Fruit fly (Drosophila melanogaster) Kc167 (cell line): Measurements from ENCODE around the gene CG11342.

ENCODE experiments used
- Myc ChIP-seq: fragments of >200 bp; optimal IDR thresholded peaks from 2 replicates; lab custom pipeline; 2017; ENCODE audit warnings: missing external identifiers
- Sin3A ChIP-seq: fragments of >200 bp; optimal IDR thresholded peaks from 2 replicates; lab custom pipeline; 2018; ENCODE audit warnings: missing external identifiers
- h ChIP-seq: fragments of >200 bp; optimal IDR thresholded peaks from 3 replicates; lab custom pipeline; 2018; ENCODE audit warnings: missing external identifiers
- insv ChIP-seq: fragments of >200 bp; optimal IDR thresholded peaks from 3 replicates; lab custom pipeline; 2018; ENCODE audit warnings: missing external identifiers
- psq ChIP-seq: fragments of >200 bp; optimal IDR thresholded peaks from 2 replicates; lab custom pipeline; 2017; ENCODE audit warnings: missing external identifiers
- ttk ChIP-seq: sonication (Bioruptor generic); optimal IDR thresholded peaks from 2 replicates; lab custom pipeline; 2017; ENCODE audit warnings: missing external identifiers

Gene CG11342

DNA sequence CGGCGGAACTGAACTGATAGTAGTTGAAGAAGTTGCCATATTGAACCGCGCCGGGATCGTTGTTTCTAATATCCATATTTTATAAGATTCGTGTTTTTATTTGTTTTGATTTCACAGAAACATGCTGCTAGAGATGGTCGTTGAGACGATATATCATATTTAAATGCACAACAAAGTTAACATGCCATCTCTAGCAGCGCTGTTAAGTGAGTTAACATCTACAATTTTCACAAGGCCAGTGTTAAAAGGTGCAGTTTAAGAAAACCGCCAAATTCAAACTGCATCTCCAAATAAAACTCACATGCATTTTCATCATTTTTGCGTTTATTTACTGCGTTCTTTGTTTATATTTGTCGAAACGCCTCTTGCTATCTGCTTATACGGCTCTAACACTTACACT lies at the start of gene CG11342:
Gene CG11342 (minus strand): TSS at position 120 of the 400 bp plus-strand sequence.
- TF ChIP-seq Sin3A, result no peak

DNA sequence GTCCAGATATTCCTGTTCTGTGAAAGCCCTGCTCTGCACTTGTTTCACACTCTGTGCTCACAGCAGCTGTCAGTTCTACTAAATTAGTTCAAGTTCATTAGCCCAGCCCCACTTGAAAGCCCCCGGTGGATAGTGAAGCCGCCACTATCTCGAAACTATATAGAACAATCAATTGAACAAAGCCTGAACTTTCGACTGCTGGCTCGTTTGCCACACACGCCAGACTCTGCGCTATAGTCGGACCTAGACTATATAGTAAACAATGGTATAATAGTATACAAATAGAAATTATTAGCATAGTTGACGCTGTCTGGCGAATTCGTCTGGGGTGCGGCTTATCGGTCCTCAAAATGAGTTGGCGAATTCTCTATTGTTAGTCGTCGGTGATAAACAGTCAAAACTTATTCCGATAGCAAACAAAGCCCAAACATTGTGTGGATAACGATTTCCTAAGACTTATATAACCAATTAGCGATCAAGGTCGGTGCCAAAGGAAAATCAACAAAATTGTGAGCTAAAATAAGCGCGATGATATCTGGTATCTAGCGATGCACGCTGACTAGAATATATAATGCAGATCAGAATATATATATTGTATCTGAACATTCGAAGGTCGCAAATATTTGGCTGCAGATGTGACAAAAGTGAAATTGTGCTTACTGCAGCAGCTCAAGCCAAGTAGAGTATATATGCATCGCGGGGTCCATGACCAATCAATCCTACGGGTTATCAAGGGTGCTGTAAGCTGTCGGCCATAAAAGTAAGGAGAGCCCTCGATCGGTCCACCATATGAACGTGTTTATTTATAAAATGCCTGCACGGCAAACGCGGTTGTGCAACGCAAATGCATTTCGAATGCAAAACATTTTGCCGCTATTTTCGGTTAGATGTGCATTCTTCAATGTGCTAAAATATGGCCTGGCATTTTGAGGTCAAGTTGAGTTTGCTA lies 48.3 kb upstream of the CG11342 start:
- TF ChIP-seq ttk (no peak), insv (no peak), Myc (lab: Kevin White, UChicago) (no peak), h (lab: Kevin White, UChicago) (no peak), psq (lab: Kevin White, UChicago) (no peak), Sin3A (no peak)

DNA sequence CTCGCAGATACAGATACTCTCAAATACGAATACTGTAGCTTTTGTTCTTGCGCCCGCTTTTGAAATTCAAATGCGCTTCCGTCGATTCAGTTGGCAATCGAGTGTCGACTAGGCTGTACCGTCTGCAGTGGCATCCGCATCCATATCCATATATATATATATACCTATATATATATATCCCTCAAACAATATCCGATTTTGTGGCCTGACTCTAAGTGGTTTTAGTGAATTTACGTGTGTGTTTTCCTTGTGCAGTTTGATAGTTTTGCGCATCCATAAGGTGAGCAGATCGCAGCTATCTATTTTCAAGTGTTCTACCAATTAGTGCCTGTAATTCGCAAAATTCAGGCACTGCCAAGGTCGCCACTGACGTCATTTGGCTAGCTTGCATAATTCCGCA lies 47.3 kb upstream of the CG11342 start:
- TF ChIP-seq psq (lab: Kevin White, UChicago) (no peak), insv (no peak), h (lab: Kevin White, UChicago) (no peak), ttk (no peak), Sin3A (no peak), Myc (lab: Kevin White, UChicago) (no peak)

DNA sequence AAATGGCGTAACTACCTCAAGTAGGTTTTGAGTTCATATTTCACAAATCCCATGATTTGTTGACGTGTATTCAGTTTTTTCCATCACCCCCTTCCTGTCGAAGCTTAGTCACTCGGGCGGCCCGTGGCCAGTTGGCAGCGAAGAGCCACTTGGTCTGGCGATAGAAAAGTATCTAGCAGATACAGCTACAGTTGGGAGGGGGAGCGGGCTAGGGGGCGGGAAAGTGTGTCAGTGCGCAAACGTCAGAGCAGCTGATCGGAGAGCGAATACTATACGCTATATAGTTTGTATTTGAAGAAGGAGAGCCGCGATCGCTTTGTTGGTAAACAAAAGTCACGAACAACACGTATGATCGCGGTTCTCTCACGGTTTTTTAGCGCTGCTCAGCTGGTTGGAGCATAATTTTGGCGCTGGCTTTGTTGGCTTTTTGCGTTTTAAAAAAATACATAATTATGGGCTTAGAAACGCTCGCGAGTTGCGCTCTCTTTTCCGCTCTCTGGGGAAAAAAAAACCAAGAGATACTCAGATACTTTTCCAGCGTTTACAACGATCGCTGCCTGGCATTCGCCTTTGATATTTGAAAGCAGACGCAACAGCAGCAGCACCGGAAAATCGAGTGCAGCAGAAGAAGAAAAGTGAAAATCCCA lies 46.7 kb upstream of the CG11342 start:
- TF ChIP-seq psq (lab: Kevin White, UChicago), result no peak

DNA sequence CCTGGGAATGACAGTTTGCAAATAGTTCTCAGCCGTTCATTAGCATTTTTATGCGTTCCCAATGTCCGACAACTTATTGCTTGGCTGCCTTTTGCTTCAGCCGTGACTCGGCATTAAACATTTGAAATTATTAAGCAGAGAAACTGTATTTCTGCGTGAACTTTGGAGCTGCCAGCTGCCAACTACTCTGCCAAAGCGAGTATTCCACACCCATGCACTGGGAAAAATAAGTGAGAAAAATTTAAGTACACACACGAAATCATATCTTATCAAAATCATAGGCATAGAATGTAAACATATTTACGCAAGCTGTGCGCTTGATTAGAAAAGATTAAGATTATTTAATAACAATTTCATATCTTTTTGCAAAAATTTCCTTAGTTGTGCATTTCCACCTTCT lies 45.7 kb upstream of the CG11342 start:
- TF ChIP-seq h (lab: Kevin White, UChicago) (no peak), psq (lab: Kevin White, UChicago) (no peak), Sin3A (no peak), ttk (no peak), Myc (lab: Kevin White, UChicago) (no peak), insv (no peak)

DNA sequence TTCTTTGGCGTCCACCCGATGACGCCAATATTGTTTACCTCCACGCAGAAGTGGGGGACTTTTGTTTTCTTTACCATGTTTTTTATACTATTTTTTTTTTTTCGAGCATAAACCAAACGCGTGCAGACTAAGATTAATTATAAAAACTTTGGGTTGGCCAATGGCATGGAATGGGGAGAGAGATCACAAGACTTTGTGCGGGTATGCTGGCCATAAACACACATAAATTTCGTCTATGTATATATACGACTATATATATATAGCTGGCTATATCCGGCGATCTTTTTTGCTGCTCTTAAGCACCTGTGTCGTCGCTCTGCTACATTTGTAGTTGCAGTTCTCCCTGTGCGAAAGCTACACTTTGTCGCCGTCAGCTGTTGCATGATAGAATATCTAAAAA lies 44.7 kb upstream of the CG11342 start:
- TF ChIP-seq Myc (lab: Kevin White, UChicago), result no peak
- TF ChIP-seq ttk, result no peak
- TF ChIP-seq insv, result no peak
- TF ChIP-seq Sin3A, result no peak
- TF ChIP-seq psq (lab: Kevin White, UChicago), result no peak

DNA sequence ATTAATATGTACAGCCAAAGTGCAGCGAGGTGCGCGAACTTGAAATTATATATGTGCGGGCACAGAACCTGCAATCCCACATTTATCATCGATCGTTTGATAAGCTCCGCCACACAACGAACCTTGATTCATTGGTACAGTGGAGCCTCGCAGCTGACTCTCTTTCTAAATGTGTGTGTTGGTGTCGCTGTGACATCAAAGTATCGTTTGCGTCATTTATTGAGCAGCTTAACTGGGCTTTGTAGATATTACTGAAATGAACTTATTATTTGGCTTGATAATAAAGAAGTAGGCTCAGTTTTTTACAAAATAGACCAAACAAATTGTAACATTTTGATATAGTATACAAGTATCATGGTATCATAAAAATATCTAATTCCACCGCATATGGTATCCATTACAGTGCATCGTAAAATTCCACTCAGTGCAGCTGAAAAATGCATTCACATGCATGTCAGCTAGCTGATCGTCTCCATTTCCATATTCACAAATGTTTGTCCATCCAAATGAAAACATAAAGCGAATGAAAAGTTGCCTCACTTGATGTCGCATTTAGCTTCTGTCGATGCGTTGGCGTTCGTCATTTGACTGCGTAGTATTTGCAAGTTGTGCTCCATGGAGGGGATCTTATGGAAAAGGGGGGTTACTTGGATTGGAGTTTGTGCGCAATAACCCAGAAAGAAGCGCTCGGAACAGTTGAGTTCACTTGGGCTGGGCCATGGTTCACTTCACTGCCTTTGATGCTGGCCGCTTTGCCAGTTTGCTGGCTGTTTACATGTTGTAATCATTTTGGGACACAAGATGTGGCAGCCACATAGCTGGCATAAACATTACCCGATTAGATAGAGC lies 44.0 kb upstream of the CG11342 start:
- no peak for TF ChIP-seq h (lab: Kevin White, UChicago)
- no peak for TF ChIP-seq Sin3A
- no peak for TF ChIP-seq ttk
- TF ChIP-seq insv, result no peak
- TF ChIP-seq Myc (lab: Kevin White, UChicago), result no peak
- TF ChIP-seq psq (lab: Kevin White, UChicago), result no peak

DNA sequence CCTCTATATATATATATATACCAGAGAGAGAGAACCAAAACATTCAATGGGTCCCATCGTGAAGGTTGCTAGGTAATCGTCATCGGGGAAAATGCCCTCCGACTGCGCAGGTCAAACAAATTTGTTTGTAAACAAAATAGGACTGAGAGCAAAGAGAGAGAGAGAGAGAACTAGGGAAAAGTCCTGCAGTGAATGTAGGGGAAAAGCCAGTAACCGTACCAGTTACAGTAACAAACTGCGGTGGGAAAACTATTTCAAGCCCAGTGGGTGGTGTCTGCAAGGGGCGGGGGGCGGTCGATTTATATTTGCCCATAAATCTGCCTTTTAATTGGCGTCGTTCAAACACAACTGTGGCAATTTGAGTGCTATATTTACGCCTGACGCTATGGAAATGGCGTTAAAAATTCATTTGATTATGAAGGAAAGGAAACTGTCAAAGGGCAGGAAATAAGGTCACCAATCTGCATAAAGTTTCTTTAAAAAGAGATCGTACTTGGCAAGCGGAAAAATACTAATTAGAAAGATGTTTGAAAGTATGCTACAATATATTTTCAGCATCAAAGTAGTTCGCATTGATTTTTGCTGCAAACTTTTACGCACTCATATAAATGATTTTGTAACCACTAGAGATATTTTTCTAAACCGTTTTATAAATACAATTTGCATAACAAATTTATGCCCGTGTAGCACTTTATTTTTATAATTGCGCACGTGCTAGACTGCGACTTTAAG lies 42.8 kb upstream of the CG11342 start:
- TF ChIP-seq Sin3A, result no peak
- TF ChIP-seq Myc (lab: Kevin White, UChicago), result no peak
- no peak for TF ChIP-seq h (lab: Kevin White, UChicago)
- no peak for TF ChIP-seq insv
- TF ChIP-seq psq (lab: Kevin White, UChicago), result no peak
- no peak for TF ChIP-seq ttk

DNA sequence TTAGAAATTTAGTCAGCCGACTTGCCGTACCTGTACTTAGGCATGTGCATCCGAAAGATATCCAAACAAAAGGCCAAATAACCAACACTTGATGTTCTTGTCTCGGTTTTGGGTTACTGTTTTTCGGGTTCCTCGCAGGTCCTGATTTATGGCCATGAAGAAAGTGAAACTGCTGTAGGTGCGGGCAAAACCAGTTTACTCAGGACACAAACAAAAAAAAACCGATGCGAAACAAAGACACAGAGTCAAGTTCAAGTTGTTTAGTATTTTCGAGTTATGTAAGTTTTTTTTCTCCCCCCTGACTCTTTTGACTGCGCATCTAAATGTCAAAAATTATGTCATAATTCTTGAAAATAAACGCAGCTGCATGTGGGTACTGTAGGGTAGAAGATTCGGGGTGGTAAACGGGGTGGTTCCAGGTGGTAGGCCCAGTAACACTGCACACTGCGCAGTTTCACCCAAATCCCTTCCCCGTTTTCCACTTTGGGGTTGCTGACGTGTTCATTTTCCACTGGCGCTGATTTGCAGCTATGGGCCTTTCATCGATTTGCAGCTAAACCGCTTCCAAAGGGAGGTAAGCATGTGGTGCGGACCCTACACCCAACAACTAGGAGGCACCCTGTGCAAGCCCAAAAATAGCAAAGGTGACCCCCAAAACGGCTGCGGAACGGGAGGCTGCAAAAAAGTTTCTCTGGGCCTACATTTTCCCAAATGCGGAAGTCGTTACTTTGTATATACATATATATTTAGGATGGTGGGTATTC lies 42.1 kb upstream of the CG11342 start:
- TF ChIP-seq Sin3A (no peak), h (lab: Kevin White, UChicago) (no peak), psq (lab: Kevin White, UChicago) (no peak)

DNA sequence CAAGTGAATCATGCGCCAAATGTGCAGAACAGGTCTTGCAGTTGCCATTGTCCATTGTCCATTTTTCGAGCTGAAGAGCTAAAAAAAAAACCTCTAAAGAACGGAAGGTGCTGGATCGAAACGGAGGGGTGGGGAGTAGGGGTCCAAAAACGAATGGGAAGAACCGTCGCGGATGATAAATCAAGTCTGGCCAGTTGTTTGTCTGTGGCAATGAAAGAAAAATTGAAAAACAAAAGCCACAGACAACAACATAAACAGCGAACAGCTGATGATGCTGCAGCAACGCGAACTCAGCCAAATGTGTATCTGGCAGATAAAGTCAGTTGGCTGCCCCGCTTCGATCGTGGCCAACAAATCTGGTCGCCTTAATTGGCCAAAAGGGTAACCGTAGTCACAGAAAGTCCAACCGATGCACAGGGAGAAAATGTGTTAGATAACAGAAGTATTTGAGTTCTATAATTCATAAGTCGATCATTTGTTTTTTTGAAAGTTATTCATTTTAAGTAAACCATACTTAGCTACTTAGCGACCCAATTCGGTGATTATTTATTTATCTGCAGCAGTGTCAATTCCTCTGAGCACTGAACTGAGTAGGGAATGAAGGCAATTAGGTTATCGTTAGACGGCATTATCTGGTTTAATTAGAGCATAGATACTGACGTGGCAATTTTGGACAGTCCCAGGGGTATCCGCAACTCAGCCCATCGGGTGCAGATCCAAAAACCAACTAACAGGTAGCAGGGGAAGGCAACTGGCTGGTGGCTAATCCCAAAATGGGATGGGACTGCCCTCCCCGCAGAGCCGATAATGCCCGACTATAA lies 41.3 kb upstream of the CG11342 start:
- no peak for TF ChIP-seq Myc (lab: Kevin White, UChicago)
- TF ChIP-seq h (lab: Kevin White, UChicago), result no peak
- TF ChIP-seq ttk, result no peak
- no peak for TF ChIP-seq Sin3A
- TF ChIP-seq psq (lab: Kevin White, UChicago), result no peak
- TF ChIP-seq insv, result no peak

DNA sequence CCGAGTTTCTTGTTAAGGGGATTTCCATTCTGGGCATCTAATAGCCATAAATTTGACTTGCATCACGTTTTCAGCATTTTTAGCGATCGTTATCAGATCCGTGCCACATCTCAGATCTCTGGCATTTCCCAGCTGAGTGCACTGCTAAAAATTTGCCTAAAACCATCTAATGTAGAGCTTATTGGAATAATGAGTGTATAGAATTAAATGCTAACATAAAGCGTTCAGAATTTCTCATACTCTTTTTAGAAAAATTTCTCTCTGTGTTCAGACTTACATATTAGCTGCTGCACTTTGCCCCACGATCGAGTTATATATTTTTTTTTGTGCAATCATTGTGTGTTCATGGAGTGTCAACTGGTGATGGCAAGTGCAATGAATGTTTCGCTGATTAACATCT lies 40.5 kb upstream of the CG11342 start:
- no peak for TF ChIP-seq Sin3A
